Worm (Caenorhabditis elegans) whole organism, late embryonic: ENCODE data around the gene egl-27.

Experiments
- C08G9.2 ChIP-seq: sonication (generic microtip); optimal IDR thresholded peaks from 2 replicates; lab custom pipeline; 2016; ENCODE audit warnings: mild to moderate bottlenecking, missing genetic modification characterization, moderate library complexity, missing compliant biosample characterization
- C38D4.7 ChIP-seq: fragments of 200-800 bp; sonication (Bioruptor generic); optimal IDR thresholded peaks from 2 replicates; lab custom pipeline; 2018; ENCODE audit warnings: mild to moderate bottlenecking, missing genetic modification characterization, moderate library complexity, missing compliant biosample characterization
- Y22D7AL.16 ChIP-seq: sonication (generic microtip); optimal IDR thresholded peaks from 2 replicates; lab custom pipeline; 2016; ENCODE audit warnings: missing genetic modification characterization, missing compliant biosample characterization
- ahr-1 ChIP-seq: sonication (generic microtip); optimal IDR thresholded peaks from 2 replicates; lab custom pipeline; 2016; ENCODE audit warnings: missing genetic modification characterization, missing compliant biosample characterization
- ama-1 ChIP-seq: fragments of 150-350 bp; optimal IDR thresholded peaks from 2 replicates; lab custom pipeline; 2014
- ceh-14 ChIP-seq: sonication (generic microtip); optimal IDR thresholded peaks from 2 replicates; lab custom pipeline; 2016; ENCODE audit warnings: missing genotype, missing genetic modification characterization, missing compliant biosample characterization
- ceh-22 ChIP-seq: sonication (generic microtip); optimal IDR thresholded peaks from 2 replicates; lab custom pipeline; 2017; ENCODE audit warnings: missing biosample characterization, missing genetic modification characterization
- ceh-31 ChIP-seq: sonication (generic microtip); optimal IDR thresholded peaks from 2 replicates; lab custom pipeline; 2016; ENCODE audit warnings: missing genetic modification characterization, missing compliant biosample characterization
- ceh-6 ChIP-seq: fragments of 200-800 bp; sonication (Bioruptor generic); optimal IDR thresholded peaks from 2 replicates; lab custom pipeline; 2018; ENCODE audit warnings: mild to moderate bottlenecking, missing genetic modification characterization, missing compliant biosample characterization
- ceh-9 ChIP-seq: sonication (generic microtip); optimal IDR thresholded peaks from 2 replicates; lab custom pipeline; 2016; ENCODE audit warnings: mild to moderate bottlenecking, missing genetic modification characterization, inconsistent platforms, missing compliant biosample characterization
- dmd-4 ChIP-seq: sonication (generic microtip); optimal IDR thresholded peaks from 2 replicates; lab custom pipeline; 2016; ENCODE audit warnings: borderline replicate concordance, missing genetic modification characterization, missing compliant biosample characterization
- elt-4 ChIP-seq: sonication (generic microtip); optimal IDR thresholded peaks from 2 replicates; lab custom pipeline; 2016; ENCODE audit warnings: missing genetic modification characterization, missing compliant biosample characterization
- ets-4 ChIP-seq: sonication (generic microtip); optimal IDR thresholded peaks from 2 replicates; lab custom pipeline; 2016; ENCODE audit warnings: missing genetic modification characterization, missing compliant biosample characterization
- fax-1 ChIP-seq: sonication (generic microtip); optimal IDR thresholded peaks from 2 replicates; lab custom pipeline; 2016; ENCODE audit warnings: missing genotype, missing genetic modification characterization, missing compliant biosample characterization
- fkh-10 ChIP-seq: fragments of 150-350 bp; optimal IDR thresholded peaks from 2 replicates; lab custom pipeline; 2014; ENCODE audit warnings: missing biosample characterization, missing genetic modification reagents, missing genetic modification characterization
- fkh-6 ChIP-seq: sonication (generic microtip); optimal IDR thresholded peaks from 2 replicates; lab custom pipeline; 2016; ENCODE audit warnings: missing genetic modification characterization, missing compliant biosample characterization
- hlh-15 ChIP-seq: sonication (generic microtip); optimal IDR thresholded peaks from 2 replicates; lab custom pipeline; 2016; ENCODE audit warnings: missing genetic modification characterization, missing compliant biosample characterization
- hlh-8 ChIP-seq: sonication (generic microtip); optimal IDR thresholded peaks from 2 replicates; lab custom pipeline; 2016; ENCODE audit warnings: missing genotype, missing genetic modification characterization, missing compliant biosample characterization
- lim-6 ChIP-seq: sonication (generic microtip); optimal IDR thresholded peaks from 2 replicates; lab custom pipeline; 2016; ENCODE audit warnings: missing genetic modification characterization, missing compliant biosample characterization
- lin-11 ChIP-seq: fragments of 200-800 bp; sonication (Bioruptor generic); optimal IDR thresholded peaks from 2 replicates; lab custom pipeline; 2018; ENCODE audit warnings: mild to moderate bottlenecking, missing genetic modification characterization, missing compliant biosample characterization
- mec-3 ChIP-seq: sonication (generic microtip); optimal IDR thresholded peaks from 2 replicates; lab custom pipeline; 2016; ENCODE audit warnings: borderline replicate concordance, missing genetic modification characterization, missing compliant biosample characterization
- nfya-1 ChIP-seq: sonication (generic microtip); optimal IDR thresholded peaks from 2 replicates; lab custom pipeline; 2017; ENCODE audit warnings: missing genetic modification characterization, mild to moderate bottlenecking, missing compliant biosample characterization, antibody characterized with exemption, moderate library complexity
- odd-2 ChIP-seq: sonication (generic microtip); optimal IDR thresholded peaks from 2 replicates; lab custom pipeline; 2017; ENCODE audit warnings: antibody characterized with exemption, mild to moderate bottlenecking, missing genetic modification characterization, missing compliant biosample characterization
- pag-3 ChIP-seq: sonication (generic microtip); optimal IDR thresholded peaks from 2 replicates; lab custom pipeline; 2016; ENCODE audit warnings: missing compliant biosample characterization, missing genetic modification characterization, borderline replicate concordance
- pha-2 ChIP-seq: sonication (generic microtip); optimal IDR thresholded peaks from 2 replicates; lab custom pipeline; 2017; ENCODE audit warnings: mild to moderate bottlenecking, missing genetic modification characterization, missing compliant biosample characterization
- pha-4 ChIP-seq: fragments of 150-350 bp; optimal IDR thresholded peaks from 2 replicates; lab custom pipeline; 2018; ENCODE audit warnings: missing biosample characterization, missing genetic modification reagents, missing genetic modification characterization
- ref-2 ChIP-seq: sonication (generic microtip); optimal IDR thresholded peaks from 2 replicates; lab custom pipeline; 2016; ENCODE audit warnings: missing genetic modification characterization, missing compliant biosample characterization
- rnt-1 ChIP-seq: sonication (generic microtip); optimal IDR thresholded peaks from 2 replicates; lab custom pipeline; 2016; ENCODE audit warnings: missing genetic modification characterization, missing compliant biosample characterization
- tbx-2 ChIP-seq: sonication (generic microtip); optimal IDR thresholded peaks from 2 replicates; lab custom pipeline; 2016; ENCODE audit warnings: missing genetic modification characterization, missing compliant biosample characterization
- tbx-7 ChIP-seq: sonication (generic microtip); optimal IDR thresholded peaks from 2 replicates; lab custom pipeline; 2016; ENCODE audit warnings: missing genotype, missing genetic modification characterization, missing compliant biosample characterization
- ttx-3 ChIP-seq: sonication (generic microtip); optimal IDR thresholded peaks from 2 replicates; lab custom pipeline; 2016; ENCODE audit warnings: missing genetic modification reagents, missing genetic modification characterization, missing compliant biosample characterization
- unc-42 ChIP-seq: sonication (generic microtip); optimal IDR thresholded peaks from 2 replicates; lab custom pipeline; 2016; ENCODE audit warnings: missing genotype, missing genetic modification characterization, missing compliant biosample characterization
- unc-55 ChIP-seq: sonication (generic microtip); optimal IDR thresholded peaks from 2 replicates; lab custom pipeline; 2017; ENCODE audit warnings: missing biosample characterization, missing genetic modification reagents, missing genetic modification characterization
- unc-86 ChIP-seq: sonication (generic microtip); optimal IDR thresholded peaks from 2 replicates; lab custom pipeline; 2016; ENCODE audit warnings: missing genetic modification characterization, missing compliant biosample characterization
- zip-5 ChIP-seq: sonication (generic microtip); optimal IDR thresholded peaks from 2 replicates; lab custom pipeline; 2016; ENCODE audit warnings: missing genetic modification characterization, missing compliant biosample characterization

Gene egl-27

ce11 chrII:6845006-6845459, 10.2 kb downstream of the egl-27 start:
- TF ChIP-seq ceh-14 (tag; lab: Kevin White, UChicago), result no peak
- no peak for TF ChIP-seq nfya-1 (tag; lab: Kevin White, UChicago)
- TF ChIP-seq ttx-3 (tag; lab: Kevin White, UChicago), result no peak
- no peak for TF ChIP-seq unc-42 (tag; lab: Kevin White, UChicago)
- TF ChIP-seq hlh-8, result no peak
- TF ChIP-seq mec-3 (tag; lab: Kevin White, UChicago), result no peak
- no peak for TF ChIP-seq pha-4
- TF ChIP-seq ceh-6 (GFP tag; lab: Kevin White, UChicago), result no peak
- TF ChIP-seq Y22D7AL.16 (tag; lab: Kevin White, UChicago), result no peak
- TF ChIP-seq rnt-1, result no peak

ce11 chrII:6846723-6847122, 11.9 kb downstream of the egl-27 start:
- TF ChIP-seq fkh-6 (tag; lab: Kevin White, UChicago) (no peak), unc-42 (tag; lab: Kevin White, UChicago) (peak; percentile 5), pha-2 (tag; lab: Kevin White, UChicago) (no peak), tbx-2 (tag; lab: Kevin White, UChicago) (peak; percentile 29), ceh-9 (tag; lab: Kevin White, UChicago) (no peak), fkh-10 (no peak), zip-5 (tag; lab: Kevin White, UChicago) (no peak), ceh-6 (GFP tag; lab: Kevin White, UChicago) (peak; percentile 50), ref-2 (tag; lab: Kevin White, UChicago) (peak; percentile 15), ets-4 (no peak)

- no peak for TF ChIP-seq elt-4 (tag; lab: Kevin White, UChicago)
- no peak for TF ChIP-seq lim-6 (tag; lab: Kevin White, UChicago)
- no peak for TF ChIP-seq dmd-4 (tag; lab: Kevin White, UChicago)
- no peak for TF ChIP-seq ceh-22
- TF ChIP-seq pag-3 (tag; lab: Kevin White, UChicago), result no peak
- TF ChIP-seq unc-55 (GFP tag; lab: Kevin White, UChicago), result peak; percentile 8
- peak; percentile 78 for TF ChIP-seq ama-1 (lab: Kevin White, UChicago)
- TF ChIP-seq unc-42 (tag; lab: Kevin White, UChicago), result peak; percentile 40
- TF ChIP-seq nfya-1 (tag; lab: Kevin White, UChicago), result peak; percentile 2
- TF ChIP-seq C38D4.7 (GFP tag; lab: Kevin White, UChicago), result no peak
- no peak for TF ChIP-seq pha-2 (tag; lab: Kevin White, UChicago)
- TF ChIP-seq hlh-15 (tag; lab: Kevin White, UChicago), result no peak
- peak; percentile 5 for TF ChIP-seq odd-2 (tag; lab: Kevin White, UChicago)
Measured at ce11 chrII:6847917-6848379, 13.1 kb downstream of the egl-27 start, which contains the start of gene tbc-6. TSS of gene tbc-6 (plus strand) at chrII:6848124.

ce11 chrII:6849308-6849707, 14.5 kb downstream of the egl-27 start:
- TF ChIP-seq ets-4 (no peak), mec-3 (tag; lab: Kevin White, UChicago) (no peak), ahr-1 (tag; lab: Kevin White, UChicago) (no peak), tbx-7 (tag; lab: Kevin White, UChicago) (no peak), C08G9.2 (tag; lab: Kevin White, UChicago) (no peak), lin-11 (tag; lab: Kevin White, UChicago) (no peak), pha-4 (no peak), ceh-31 (tag; lab: Kevin White, UChicago) (no peak), fax-1 (tag; lab: Kevin White, UChicago) (no peak), unc-86 (tag; lab: Kevin White, UChicago) (no peak), hlh-15 (tag; lab: Kevin White, UChicago) (no peak)
- TF ChIP-seq, all 69 proteins: peak for 0
